Fruit fly (Drosophila melanogaster): ENCODE data around the gene Atg18b.

Gene Atg18b

DNA sequence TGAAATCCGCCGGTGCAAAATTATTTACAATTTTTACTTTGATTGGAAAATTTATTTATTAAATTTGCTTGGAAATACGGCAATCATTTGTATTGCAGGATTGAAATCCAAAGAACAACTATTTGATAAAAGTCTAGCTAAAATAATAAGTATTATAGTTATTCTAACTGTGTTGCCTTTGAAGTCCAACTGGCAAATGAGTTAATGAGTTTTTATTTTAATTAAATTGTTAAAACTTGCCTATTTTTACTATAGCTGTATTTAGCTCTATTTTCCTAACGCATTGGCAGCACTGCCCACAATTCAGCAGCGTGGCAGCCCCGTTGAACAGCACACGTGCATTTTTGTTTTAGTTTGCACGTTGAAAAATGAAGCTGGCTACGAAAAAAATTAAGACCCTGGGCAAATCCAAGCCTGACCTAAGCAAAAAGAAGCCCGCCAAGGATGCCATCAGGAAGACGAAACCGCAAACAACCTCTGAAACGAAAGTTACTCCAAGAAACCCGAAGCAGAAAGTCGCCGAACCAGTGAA, 57.0 kb downstream of the Atg18b start, which contains the start of gene Noc2 (continued):
- TF ChIP-seq Sox15 (GFP tag; optimal IDR thresholded peaks at IDR 0.05) = peak; percentile 41
- TF ChIP-seq Hr4 (GFP tag; optimal IDR thresholded peaks at IDR 0.05) = peak; percentile 54
- peak; percentile 25 for TF ChIP-seq CG8632 (GFP tag; optimal IDR thresholded peaks at IDR 0.05)
- peak; percentile 37 for TF ChIP-seq topi (GFP tag; optimal IDR thresholded peaks at IDR 0.05)
- TF ChIP-seq CG8119 (GFP tag; IDR thresholded peaks at IDR 0.05) = no peak
- TF ChIP-seq CG31627 (GFP tag; optimal IDR thresholded peaks at IDR 0.05) = peak; percentile 67
- no peak for TF ChIP-seq dsx (GFP tag; optimal IDR thresholded peaks at IDR 0.05; ENCODE audit: poor library complexity, severe bottlenecking)
- no peak for TF ChIP-seq svp (GFP tag)

DNA sequence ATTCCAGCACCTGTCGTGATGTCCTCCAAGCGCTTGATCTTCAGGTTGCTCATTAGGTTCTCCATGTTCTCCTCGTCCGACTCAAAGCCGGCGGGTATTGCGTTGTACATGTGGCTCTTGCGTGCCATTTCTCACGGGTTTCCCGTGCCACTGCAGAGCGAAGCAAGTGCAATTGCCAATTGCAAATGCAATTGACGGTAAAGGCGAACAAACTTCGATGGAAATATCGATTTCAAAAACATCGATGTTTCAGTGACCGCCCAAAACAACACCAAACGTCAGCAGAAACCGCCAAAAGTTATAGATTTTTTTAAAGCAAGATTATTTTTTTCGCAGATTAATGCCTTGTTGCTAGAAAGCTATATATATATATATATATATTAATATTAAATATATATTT, 57.5 kb downstream of the Atg18b start, which contains the start of gene Nbr:
TSS of gene Nbr (minus strand) at position 209 of the 400 bp plus-strand sequence.
- TF ChIP-seq CG34406 (GFP tag; optimal IDR thresholded peaks at IDR 0.05) (no peak), CG6163 (GFP tag; IDR thresholded peaks at IDR 0.05) (0 out of 3 replicates have a peak, but pooled peaks have one; percentile 14), CG11294 (GFP tag; IDR thresholded peaks at IDR 0.05) (no peak), Eip78C (GFP tag) (no peak)

All from whole organism, prepupa.